Fruit fly (Drosophila melanogaster) ovary, adult (tissue): ENCODE measurements around the gene CG14086.

Experiments used
- CG17801 ChIP-seq: fragments of 200-800 bp; optimal IDR thresholded peaks from 2 replicates; lab custom pipeline; 2019; ENCODE audit warnings: missing biosample characterization, mild to moderate bottlenecking, missing genetic modification characterization, moderate library complexity; ENCODE audit not compliant: partially characterized antibody

The CG14086 gene

DNA sequence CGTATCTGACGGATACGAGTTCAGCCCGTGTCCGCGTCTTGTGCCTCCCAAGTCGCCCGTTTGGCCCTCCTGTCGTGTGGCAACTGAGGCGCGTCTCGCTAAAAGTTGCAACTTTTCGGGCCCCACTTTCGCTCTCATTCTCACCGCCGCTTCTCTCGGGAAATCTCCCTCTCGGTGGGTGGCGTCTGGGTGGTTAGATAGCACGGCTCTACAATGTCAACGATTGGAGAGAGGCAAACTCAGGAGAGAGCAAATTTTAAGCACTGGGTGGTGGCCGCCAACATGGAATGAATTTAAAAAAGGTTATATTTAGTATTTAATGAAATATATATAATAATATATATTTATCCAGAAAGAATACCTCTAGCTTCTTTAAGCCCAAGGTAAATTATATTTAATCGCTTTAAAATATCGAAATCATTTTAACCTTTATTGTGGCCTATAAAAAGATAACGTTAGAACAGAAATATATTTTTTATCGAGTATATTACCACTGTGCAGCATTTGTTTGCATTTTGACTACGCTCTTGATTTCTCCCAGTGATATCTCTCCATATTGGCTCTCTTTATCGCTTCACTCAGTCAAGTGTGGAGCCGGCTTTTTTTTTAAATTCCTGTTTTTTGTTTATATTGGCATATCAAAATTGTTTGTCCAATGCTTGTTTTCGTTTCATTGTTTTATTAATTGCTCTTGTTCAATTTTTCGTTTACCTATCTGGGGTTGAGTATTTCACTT is 17.0 kb downstream of the CG14086 start, which contains the start of gene Gbs-76A:
Gene Gbs-76A (minus strand): TSS at position 327 of the 736 bp plus-strand sequence.
- TF ChIP-seq CG17801 (GFP tag; lab: Kevin White, UChicago), result peak; percentile 50

DNA sequence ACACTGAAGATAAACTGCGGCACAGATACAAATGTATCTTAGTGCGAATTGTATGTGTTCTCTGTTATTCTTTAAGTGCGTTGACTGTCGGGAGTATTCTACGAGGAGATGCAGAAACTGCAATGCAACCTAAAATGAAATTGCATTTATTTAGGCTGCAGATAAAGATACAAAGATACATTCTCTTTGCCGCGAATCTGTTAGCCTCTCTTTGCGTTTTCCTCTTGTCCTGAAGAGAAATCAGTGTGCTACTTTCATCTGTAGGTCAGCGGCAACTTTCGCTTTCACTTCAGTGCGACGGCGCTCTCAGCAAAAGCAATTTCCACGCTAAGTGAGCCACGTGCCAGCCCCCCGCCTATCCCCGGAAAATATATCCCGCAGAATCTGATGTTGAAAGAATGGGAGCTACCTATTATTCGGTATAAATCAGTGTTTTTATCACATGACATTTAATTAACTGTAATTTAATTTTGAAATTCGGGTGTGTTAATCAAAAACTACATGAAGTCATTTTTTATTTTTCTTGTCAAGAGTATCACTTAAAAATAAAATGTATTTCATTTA is 17.7 kb downstream of the CG14086 start:
- TF ChIP-seq CG17801 (GFP tag; lab: Kevin White, UChicago), result no peak

DNA sequence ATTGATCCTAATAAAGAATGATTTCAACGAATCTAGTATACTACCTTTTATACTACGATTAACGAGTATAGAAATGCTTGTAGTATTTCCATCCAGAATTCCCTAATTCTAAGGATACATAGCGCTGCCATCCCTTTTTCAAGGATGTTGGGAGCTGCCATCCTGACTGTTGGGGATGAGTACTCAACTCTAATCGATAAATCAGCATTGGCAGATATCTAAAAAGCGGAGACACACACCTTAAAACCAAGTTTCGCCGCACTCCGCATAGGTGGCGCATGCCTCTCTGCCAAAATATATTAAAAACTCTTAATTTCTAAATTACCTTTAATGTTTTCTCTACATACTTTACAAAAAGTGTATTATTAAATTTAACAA is 18.6 kb downstream of the CG14086 start, which contains the start of gene fal:
Gene fal (plus strand): TSS at position 330 of the 378 bp plus-strand sequence.
- TF ChIP-seq CG17801 (GFP tag; lab: Kevin White, UChicago), result no peak

DNA sequence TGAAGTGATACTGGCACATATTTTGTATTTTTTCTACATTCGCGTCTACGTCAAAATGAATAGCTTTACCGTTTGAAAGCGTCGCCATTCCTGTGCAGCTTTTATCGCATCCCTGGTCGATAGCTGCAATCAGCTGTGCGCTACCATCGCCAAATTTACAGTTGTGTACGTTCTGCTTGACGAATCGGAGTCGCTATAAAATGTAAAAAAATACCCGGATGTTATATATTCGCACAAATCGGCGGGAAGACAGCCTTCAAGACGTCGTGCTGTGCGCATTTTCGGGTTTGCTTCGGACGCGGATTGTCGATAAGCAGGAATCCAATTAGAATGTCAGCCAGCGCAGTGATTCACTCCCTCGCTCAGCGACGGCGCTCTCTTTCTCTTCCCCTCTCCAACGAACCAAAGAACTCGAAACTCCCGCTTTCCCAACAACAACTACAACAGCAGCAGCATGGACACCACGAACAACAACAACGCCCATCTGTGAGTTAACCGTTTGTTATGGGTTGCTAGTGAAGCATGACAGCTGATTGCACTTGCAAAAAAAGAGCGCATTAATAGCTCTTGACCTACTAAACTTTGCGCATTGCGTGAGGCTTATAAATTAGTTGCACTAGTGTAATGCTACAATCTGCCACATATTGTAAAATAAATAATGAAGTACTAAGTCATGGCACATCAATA is 19.2 kb downstream of the CG14086 start:
- peak; percentile 58 for TF ChIP-seq CG17801 (GFP tag; lab: Kevin White, UChicago)

DNA sequence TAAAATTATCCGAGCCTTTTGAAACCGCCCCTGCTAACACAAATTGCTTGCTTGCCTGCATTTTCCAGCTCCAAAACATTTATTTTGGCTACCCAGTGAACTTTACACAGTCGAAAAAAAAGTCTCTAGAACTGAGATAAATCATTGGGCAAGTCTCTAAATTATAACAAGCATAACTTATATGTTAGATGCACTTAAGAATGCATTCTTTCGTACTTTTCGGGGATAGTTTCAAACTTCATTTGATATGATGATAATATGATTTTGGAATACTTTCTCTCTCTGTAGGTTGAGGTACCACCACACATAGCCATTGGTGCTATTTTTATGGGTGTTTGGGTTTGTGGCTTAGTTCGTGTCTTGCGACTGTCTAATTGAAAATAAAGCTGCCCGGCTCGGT is 39.3 kb downstream of the CG14086 start:
- no peak for TF ChIP-seq CG17801 (GFP tag; lab: Kevin White, UChicago)

DNA sequence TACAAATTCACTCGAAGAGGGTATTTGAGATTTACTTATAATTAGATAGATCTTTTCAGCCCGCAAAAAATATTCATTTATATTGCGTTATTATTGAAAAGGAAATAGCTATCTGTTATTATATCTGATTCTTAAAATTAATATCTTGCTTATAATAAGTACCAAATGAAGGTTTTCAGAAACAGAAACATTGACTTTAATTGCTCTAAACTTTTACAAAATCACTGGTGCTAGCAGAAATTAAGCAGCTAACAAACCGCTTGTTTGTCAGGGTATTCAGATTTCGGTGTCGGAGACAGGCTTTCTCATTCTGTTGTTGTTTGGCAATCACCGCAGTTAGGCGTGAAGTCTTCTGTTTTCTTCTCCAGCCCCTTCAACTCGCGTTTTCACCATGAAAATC is 41.0 kb downstream of the CG14086 start:
- no peak for TF ChIP-seq CG17801 (GFP tag; lab: Kevin White, UChicago)

DNA sequence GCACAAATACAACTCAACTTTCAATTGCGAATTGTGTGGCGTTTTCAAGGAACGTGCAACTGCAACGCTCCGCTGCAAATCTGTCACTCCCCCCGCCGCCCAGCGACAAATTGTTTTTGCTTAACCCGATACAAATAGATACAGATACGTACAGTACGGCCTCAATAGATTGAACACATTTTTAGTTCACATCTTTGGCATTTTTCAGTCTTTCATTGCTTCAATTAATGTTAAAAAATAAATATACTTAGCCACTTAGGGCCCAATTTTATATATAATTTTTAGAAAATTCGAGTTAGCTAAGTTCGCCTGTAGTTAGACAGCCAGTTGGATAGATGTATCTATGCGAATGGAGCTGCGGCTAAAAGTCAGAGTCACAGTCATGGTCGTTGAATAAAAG is 50.4 kb downstream of the CG14086 start:
- TF ChIP-seq CG17801 (GFP tag; lab: Kevin White, UChicago), result peak; percentile 0

DNA sequence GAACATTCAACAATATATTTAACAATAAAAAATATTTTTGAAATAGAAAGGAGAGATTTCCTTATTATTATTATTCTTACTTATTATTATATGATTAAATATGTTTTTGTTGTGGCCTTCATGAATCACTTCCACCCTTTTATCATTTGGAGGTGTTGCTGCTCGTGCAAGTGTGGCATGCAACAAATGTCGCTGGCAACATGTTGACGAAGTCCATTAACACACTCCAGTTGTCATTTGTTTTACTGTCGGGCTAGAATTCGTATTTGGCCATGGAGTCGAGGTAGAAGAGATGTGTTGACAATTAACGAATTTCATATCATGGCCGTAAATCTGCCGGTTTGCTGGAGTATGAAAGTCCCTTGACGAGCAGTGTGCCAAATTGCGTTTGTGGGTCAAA is 51.6 kb downstream of the CG14086 start:
- no peak for TF ChIP-seq CG17801 (GFP tag; lab: Kevin White, UChicago)

DNA sequence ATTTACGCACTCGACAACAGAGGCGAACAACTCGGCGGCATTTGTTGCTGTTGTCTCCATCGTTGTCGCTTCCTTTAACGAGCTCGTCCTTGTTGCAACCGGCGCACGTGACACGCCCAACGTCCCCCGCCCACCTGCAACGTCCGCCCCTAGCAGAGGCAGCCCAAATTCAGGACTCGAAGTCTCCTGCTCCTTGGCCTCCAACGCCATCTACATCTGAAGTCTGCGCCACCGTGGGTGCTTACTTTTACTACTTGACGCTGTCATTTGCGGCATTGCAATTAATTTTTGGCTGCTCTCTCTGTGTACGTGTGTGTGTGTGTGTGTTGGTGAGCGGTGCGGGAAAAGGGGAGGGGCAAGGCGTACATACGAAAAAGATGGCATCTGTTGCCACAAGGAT is 52.5 kb downstream of the CG14086 start:
- no peak for TF ChIP-seq CG17801 (GFP tag; lab: Kevin White, UChicago)

DNA sequence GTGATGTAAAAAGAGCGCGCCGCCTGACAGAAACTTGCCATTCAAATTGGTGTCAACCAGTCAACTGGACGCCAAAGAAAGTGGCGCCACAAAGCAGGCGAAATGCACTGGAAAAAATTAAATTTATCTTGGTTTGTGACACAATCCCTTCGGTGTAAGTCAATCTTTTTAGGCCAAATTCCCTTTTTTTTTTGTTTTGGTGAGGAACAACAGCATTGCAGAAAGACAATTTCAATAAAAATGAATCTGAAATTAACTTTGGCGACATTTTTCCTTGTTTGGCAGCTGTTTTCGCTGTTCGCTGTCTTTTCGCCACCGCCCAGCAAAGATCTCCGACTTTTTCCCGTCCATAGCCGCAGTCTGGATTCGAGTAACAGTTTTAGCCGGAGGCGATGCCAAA is 53.9 kb downstream of the CG14086 start:
- no peak for TF ChIP-seq CG17801 (GFP tag; lab: Kevin White, UChicago)
